Fruit fly (Drosophila melanogaster) whole organism, wandering third instar larva: Measurements from ENCODE around the gene Cdc42.

Source experiments
- Abd-B ChIP-seq: fragments of >200 bp; optimal IDR thresholded peaks from 2 replicates; lab custom pipeline; 2017; ENCODE audit warnings: missing biosample characterization, missing genetic modification characterization
- CG32264 ChIP-seq: fragments of 200-800 bp; sonication (Bioruptor generic); optimal IDR thresholded peaks from 2 replicates; lab custom pipeline; 2016; ENCODE audit warnings: missing biosample characterization, missing genetic modification characterization
- CG9705 ChIP-seq: fragments of 200-800 bp; sonication (Bioruptor generic); optimal IDR thresholded peaks from 2 replicates; lab custom pipeline; 2018; ENCODE audit warnings: missing biosample characterization, mild to moderate bottlenecking, missing genetic modification characterization
- CrebA ChIP-seq: fragments of 200-800 bp; sonication (Bioruptor generic); optimal IDR thresholded peaks from 2 replicates; lab custom pipeline; 2016; ENCODE audit warnings: missing biosample characterization, mild to moderate bottlenecking, missing genetic modification characterization, borderline replicate concordance
- Dfd ChIP-seq: fragments of >200 bp; optimal IDR thresholded peaks from 2 replicates; lab custom pipeline; 2017; ENCODE audit warnings: missing biosample characterization, missing genetic modification characterization
- Dif ChIP-seq: fragments of 200-275, 200-300 bp; sonication (Bioruptor generic); optimal IDR thresholded peaks from 2 replicates; lab custom pipeline; 2018; ENCODE audit warnings: missing biosample characterization, missing genetic modification characterization; ENCODE audit not compliant: partially characterized antibody
- GATAd ChIP-seq: sonication (Bioruptor generic); optimal IDR thresholded peaks from 2 replicates; lab custom pipeline; 2016; ENCODE audit warnings: missing biosample characterization, missing genetic modification characterization
- HLH106 ChIP-seq: fragments of 200-800 bp; optimal IDR thresholded peaks from 3 replicates; lab custom pipeline; 2019; ENCODE audit warnings: missing biosample characterization, mild to moderate bottlenecking, missing genetic modification characterization, moderate library complexity
- Hnf4 ChIP-seq: fragments of 200-800 bp; sonication (Bioruptor generic); optimal IDR thresholded peaks from 2 replicates; lab custom pipeline; 2016; ENCODE audit warnings: missing biosample characterization, mild to moderate bottlenecking, missing genetic modification characterization
- Hr78 ChIP-seq: fragments of >200 bp; optimal IDR thresholded peaks from 2 replicates; lab custom pipeline; 2017; ENCODE audit warnings: missing biosample characterization, missing genetic modification characterization
- Jra ChIP-seq: sonication (Bioruptor generic); optimal IDR thresholded peaks from 2 replicates; lab custom pipeline; 2016; ENCODE audit warnings: missing biosample characterization, missing genetic modification characterization
- Myc ChIP-seq: fragments of >200 bp; optimal IDR thresholded peaks from 2 replicates; lab custom pipeline; 2017
- N ChIP-seq: fragments of >200 bp; optimal IDR thresholded peaks from 2 replicates; lab custom pipeline; 2018; ENCODE audit warnings: missing biosample characterization, missing external identifiers, missing genetic modification characterization
- OdsH ChIP-seq: fragments of 200-800 bp; sonication (Bioruptor generic); optimal IDR thresholded peaks from 2 replicates; lab custom pipeline; 2016; ENCODE audit warnings: missing biosample characterization, mild to moderate bottlenecking, missing genetic modification characterization
- Rel ChIP-seq, 2 experiments: fragments of 200-800 bp; sonication (Bioruptor generic) in 1 of 2; optimal IDR thresholded peaks; 2 replicates in 1 of 2; 3 replicates in 1 of 2; lab custom pipeline; 2016 to 2019; ENCODE audit warnings: mild to moderate bottlenecking in 2 of 2, missing biosample characterization in 2 of 2, missing genetic modification characterization in 2 of 2, moderate library complexity in 1 of 2
- Sp1 ChIP-seq: fragments of 200-800 bp; sonication (Bioruptor generic); optimal IDR thresholded peaks from 3 replicates; lab custom pipeline; 2019; ENCODE audit warnings: missing biosample characterization, mild to moderate bottlenecking, missing genetic modification characterization, moderate library complexity
- Vsx2 ChIP-seq: fragments of 200-300, 225-300 bp; sonication (Bioruptor generic); optimal IDR thresholded peaks from 2 replicates; lab custom pipeline; 2018; ENCODE audit warnings: missing biosample characterization, missing genetic modification characterization; ENCODE audit not compliant: partially characterized antibody
- br ChIP-seq: fragments of 200-800 bp; sonication (Bioruptor generic); optimal IDR thresholded peaks from 2 replicates; lab custom pipeline; 2016; ENCODE audit warnings: missing biosample characterization, missing genetic modification characterization
- dl ChIP-seq, 2 experiments: fragments of 175-275, 200-275 bp in 1 of 2; fragments of 200-275 bp in 1 of 2; sonication (Bioruptor generic); optimal IDR thresholded peaks; lab custom pipeline; 2018; ENCODE audit warnings: mild to moderate bottlenecking in 2 of 2, missing biosample characterization in 2 of 2, missing genetic modification characterization in 2 of 2, moderate library complexity in 2 of 2; ENCODE audit not compliant: partially characterized antibody in 2 of 2, insufficient read depth in 1 of 2
- dmrt93B ChIP-seq: fragments of 200-800 bp; sonication (Bioruptor generic); optimal IDR thresholded peaks from 2 replicates; lab custom pipeline; 2018; ENCODE audit warnings: missing biosample characterization, mild to moderate bottlenecking, missing genetic modification characterization
- dsf ChIP-seq: sonication (Bioruptor generic); optimal IDR thresholded peaks from 2 replicates; lab custom pipeline; 2016; ENCODE audit warnings: missing biosample characterization, missing genetic modification characterization, borderline replicate concordance
- ey ChIP-seq: fragments of 200-800 bp; sonication (Bioruptor generic); optimal IDR thresholded peaks from 2 replicates; lab custom pipeline; 2016; ENCODE audit warnings: missing biosample characterization, missing genetic modification characterization
- foxo ChIP-seq, 2 experiments: fragments of 200-800 bp; sonication (Bioruptor generic); optimal IDR thresholded peaks; 2 replicates in 1 of 2; 3 replicates in 1 of 2; lab custom pipeline; 2016 to 2017; ENCODE audit warnings: missing biosample characterization in 2 of 2, missing genetic modification characterization in 2 of 2
- h ChIP-seq: fragments of 200-800 bp; sonication (Bioruptor generic); optimal IDR thresholded peaks from 3 replicates; lab custom pipeline; 2016; ENCODE audit warnings: missing biosample characterization, mild to moderate bottlenecking, missing genetic modification characterization
- lola ChIP-seq: fragments of >200 bp; optimal IDR thresholded peaks from 2 replicates; lab custom pipeline; 2017; ENCODE audit warnings: missing biosample characterization, missing genetic modification characterization
- pan ChIP-seq: fragments of >200 bp; optimal IDR thresholded peaks from 2 replicates; lab custom pipeline; 2017
- psq ChIP-seq: fragments of 200-800 bp; sonication (Bioruptor generic); optimal IDR thresholded peaks from 3 replicates; lab custom pipeline; 2017; ENCODE audit warnings: missing biosample characterization, mild to moderate bottlenecking, missing genetic modification characterization, moderate library complexity
- sv ChIP-seq: fragments of 200-800 bp; sonication (Bioruptor generic); optimal IDR thresholded peaks from 3 replicates; lab custom pipeline; 2016; ENCODE audit warnings: missing biosample characterization, missing genetic modification characterization
- tai ChIP-seq: sonication (Bioruptor generic); optimal IDR thresholded peaks from 2 replicates; lab custom pipeline; 2016; ENCODE audit warnings: missing biosample characterization, missing genetic modification characterization
- usp ChIP-seq: fragments of >200 bp; optimal IDR thresholded peaks from 2 replicates; lab custom pipeline; 2017; ENCODE audit warnings: missing biosample characterization, missing genetic modification characterization
- woc ChIP-seq: sonication (Bioruptor generic); optimal IDR thresholded peaks from 2 replicates; lab custom pipeline; 2016; ENCODE audit warnings: missing biosample characterization, mild to moderate bottlenecking, missing genetic modification characterization

The Cdc42 gene

dm6 chrX:19717041-19717440 lies 20.1 kb downstream of the Cdc42 start:
- TF ChIP-seq CG32264 (GFP tag; lab: Kevin White, UChicago): no peak
- no peak for TF ChIP-seq dmrt93B (GFP tag; lab: Kevin White, UChicago)
- TF ChIP-seq tai (GFP tag; lab: Kevin White, UChicago): no peak
- TF ChIP-seq Dif (GFP tag; lab: Kevin White, UChicago): no peak
- TF ChIP-seq Rel (GFP tag; optimal IDR thresholded peaks at IDR 0.05; lab: Kevin White, UChicago): no peak
- no peak for TF ChIP-seq Rel (tag; optimal IDR thresholded peaks at IDR 0.05; lab: Kevin White, UChicago)
- TF ChIP-seq ey (GFP tag; lab: Kevin White, UChicago): no peak
- TF ChIP-seq h (GFP tag; lab: Kevin White, UChicago): no peak
- no peak for TF ChIP-seq HLH106
- TF ChIP-seq Vsx2 (GFP tag; lab: Kevin White, UChicago): no peak
- no peak for TF ChIP-seq usp
- TF ChIP-seq Hnf4 (GFP tag; lab: Kevin White, UChicago): no peak
- TF ChIP-seq dsf (GFP tag; lab: Kevin White, UChicago): no peak
- TF ChIP-seq OdsH (GFP tag; lab: Kevin White, UChicago): no peak
- no peak for TF ChIP-seq GATAd (GFP tag; lab: Kevin White, UChicago)

dm6 chrX:19717988-19718973 lies 21.4 kb downstream of the Cdc42 start, which contains the start of gene CG12531:
CG12531 (plus strand) TSS chrX:19718923.
- no peak for TF ChIP-seq foxo (GFP tag; optimal IDR thresholded peaks at IDR 0.05; lab: Kevin White, UChicago)
- TF ChIP-seq woc (GFP tag; lab: Kevin White, UChicago): no peak
- no peak for TF ChIP-seq CG32264 (GFP tag; lab: Kevin White, UChicago)
- no peak for TF ChIP-seq N (GFP tag; lab: Kevin White, UChicago)
- no peak for TF ChIP-seq dmrt93B (GFP tag; lab: Kevin White, UChicago)

- no peak for TF ChIP-seq pan (lab: Kevin White, UChicago)
- TF ChIP-seq N (GFP tag; lab: Kevin White, UChicago): no peak
- TF ChIP-seq foxo (GFP tag; optimal IDR thresholded peaks at IDR 0.05; lab: Kevin White, UChicago): no peak
- no peak for TF ChIP-seq Vsx2 (GFP tag; lab: Kevin White, UChicago)
- TF ChIP-seq Rel (GFP tag; optimal IDR thresholded peaks at IDR 0.05; lab: Kevin White, UChicago): no peak
- TF ChIP-seq Rel (tag; optimal IDR thresholded peaks at IDR 0.05; lab: Kevin White, UChicago): no peak
- no peak for TF ChIP-seq ey (GFP tag; lab: Kevin White, UChicago)
- no peak for TF ChIP-seq Dif (GFP tag; lab: Kevin White, UChicago)
- no peak for TF ChIP-seq dmrt93B (GFP tag; lab: Kevin White, UChicago)
- no peak for TF ChIP-seq CrebA (GFP tag; lab: Kevin White, UChicago)
- no peak for TF ChIP-seq usp
- TF ChIP-seq CG9705 (GFP tag; lab: Kevin White, UChicago): no peak
- TF ChIP-seq dsf (GFP tag; lab: Kevin White, UChicago): no peak
- TF ChIP-seq HLH106: no peak
- no peak for TF ChIP-seq Sp1 (GFP tag; lab: Kevin White, UChicago)
- no peak for TF ChIP-seq Hnf4 (GFP tag; lab: Kevin White, UChicago)
- TF ChIP-seq Abd-B (GFP tag; lab: Kevin White, UChicago): no peak
- TF ChIP-seq woc (GFP tag; lab: Kevin White, UChicago): no peak
Observed at dm6 chrX:19730844-19731243, 34.0 kb downstream of the Cdc42 start, which contains the start of gene AP-1-2beta. AP-1-2beta (plus strand) TSS chrX:19731004.

dm6 chrX:19735270-19735669 lies 38.4 kb downstream of the Cdc42 start, which contains the start of gene CG14234:
CG14234 (plus strand) TSS chrX:19735570.
- TF ChIP-seq Hr78 (GFP tag; lab: Kevin White, UChicago): no peak

DNA sequence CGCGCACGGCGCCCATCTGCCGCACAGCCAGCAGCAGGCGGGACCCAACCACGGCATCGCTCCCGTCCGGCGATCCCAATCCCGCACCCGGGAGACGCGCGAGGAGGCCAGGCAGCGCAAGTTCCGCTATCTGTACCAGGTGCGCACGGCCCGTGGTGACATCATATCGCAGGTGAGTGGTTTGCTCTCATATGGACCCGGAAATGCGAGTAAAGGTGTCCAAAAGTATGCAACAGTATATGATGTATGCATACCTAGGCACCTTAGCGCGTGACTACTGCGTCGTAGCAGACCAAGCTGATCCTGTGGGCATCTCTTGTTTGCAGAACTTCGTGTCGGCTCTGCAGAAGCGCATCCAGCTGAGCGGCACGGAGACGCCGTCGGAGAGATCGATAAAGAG lies 41.0 kb downstream of the Cdc42 start:
- TF ChIP-seq GATAd (GFP tag; lab: Kevin White, UChicago) (no peak), Myc (lab: Kevin White, UChicago) (no peak), Rel (GFP tag; optimal IDR thresholded peaks at IDR 0.05; lab: Kevin White, UChicago) (no peak), Rel (tag; optimal IDR thresholded peaks at IDR 0.05; lab: Kevin White, UChicago) (no peak), psq (GFP tag; lab: Kevin White, UChicago) (no peak), br (GFP tag; lab: Kevin White, UChicago) (no peak), dl (GFP tag; optimal IDR thresholded peaks at IDR 0.05; lab: Kevin White, UChicago; ENCODE audit: insufficient read depth in 1 of 2, partially characterized antibody in 2 of 2) (no peak), lola (GFP tag; lab: Kevin White, UChicago) (no peak), dsf (GFP tag; lab: Kevin White, UChicago) (no peak), sv (GFP tag; lab: Kevin White, UChicago) (no peak), HLH106 (no peak), Dif (GFP tag; lab: Kevin White, UChicago) (no peak), usp (no peak), Dfd (GFP tag; lab: Kevin White, UChicago) (no peak), Jra (no peak)
